Fruit fly (Drosophila melanogaster): ENCODE measurements around the gene CG2162.

CG2162 gene

dm6 chr3L:3081966-3082516 is 47.0 kb downstream of the CG2162 start (continued):
- TF ChIP-seq al (GFP tag; IDR thresholded peaks at IDR 0.05) (no peak), cg (GFP tag; optimal IDR thresholded peaks at IDR 0.05) (peak; percentile 55), hbn (GFP tag; IDR thresholded peaks at IDR 0.05; ENCODE audit: partially characterized antibody) (no peak), CG3995 (GFP tag; optimal IDR thresholded peaks at IDR 0.05) (no peak), Camta (GFP tag; optimal IDR thresholded peaks at IDR 0.05) (no peak), dmrt11E (tag; optimal IDR thresholded peaks at IDR 0.05) (no peak), pan (optimal IDR thresholded peaks at IDR 0.05) (no peak), pan (GFP tag; optimal IDR thresholded peaks at IDR 0.05 in 1 of 2, IDR thresholded peaks at IDR 0.05 in 1 of 2) (no peak), aop (GFP tag; IDR thresholded peaks at IDR 0.05) (no peak), Fer1 (GFP tag; optimal IDR thresholded peaks at IDR 0.05) (no peak), CG34376 (GFP tag; optimal IDR thresholded peaks at IDR 0.05) (peak; percentile 25), PHDP (tag; optimal IDR thresholded peaks at IDR 0.05) (peak; percentile 7), Hand (GFP tag; optimal IDR thresholded peaks at IDR 0.05) (no peak), trh (GFP tag; optimal IDR thresholded peaks at IDR 0.05) (no peak), Neu2 (GFP tag; optimal IDR thresholded peaks at IDR 0.05; ENCODE audit: borderline replicate concordance) (no peak), H15 (GFP tag; IDR thresholded peaks at IDR 0.05) (no peak), stwl (tag; optimal IDR thresholded peaks at IDR 0.05) (no peak), CG6175 (GFP tag; IDR thresholded peaks at IDR 0.05) (no peak), wor (GFP tag; IDR thresholded peaks at IDR 0.05) (no peak), bigmax (GFP tag; optimal IDR thresholded peaks at IDR 0.05) (no peak), CG2116 (GFP tag; optimal IDR thresholded peaks at IDR 0.05) (no peak), CG10979 (tag; optimal IDR thresholded peaks at IDR 0.05) (no peak), vfl (GFP tag; optimal IDR thresholded peaks at IDR 0.05) (no peak), CG31365 (tag; optimal IDR thresholded peaks at IDR 0.05) (no peak), CG8944 (GFP tag; optimal IDR thresholded peaks at IDR 0.05) (no peak), chinmo (GFP tag; IDR thresholded peaks at IDR 0.05; ENCODE audit: partially characterized antibody) (peak; percentile 86), kni (GFP tag; optimal IDR thresholded peaks at IDR 0.05) (peak; percentile 27), CG14710 (tag; optimal IDR thresholded peaks at IDR 0.05) (no peak), Taf1 (GFP tag; IDR thresholded peaks at IDR 0.05) (no peak), CG4328 (GFP tag; optimal IDR thresholded peaks at IDR 0.05) (no peak), hkb (optimal IDR thresholded peaks at IDR 0.05) (no peak), hkb (GFP tag; IDR thresholded peaks at IDR 0.05) (no peak), pho (GFP tag; optimal IDR thresholded peaks at IDR 0.05) (no peak), CG32767 (GFP tag; IDR thresholded peaks at IDR 0.05) (no peak), CG13424 (tag; optimal IDR thresholded peaks at IDR 0.05) (no peak), CG8765 (GFP tag; IDR thresholded peaks at IDR 0.05) (no peak)

DNA sequence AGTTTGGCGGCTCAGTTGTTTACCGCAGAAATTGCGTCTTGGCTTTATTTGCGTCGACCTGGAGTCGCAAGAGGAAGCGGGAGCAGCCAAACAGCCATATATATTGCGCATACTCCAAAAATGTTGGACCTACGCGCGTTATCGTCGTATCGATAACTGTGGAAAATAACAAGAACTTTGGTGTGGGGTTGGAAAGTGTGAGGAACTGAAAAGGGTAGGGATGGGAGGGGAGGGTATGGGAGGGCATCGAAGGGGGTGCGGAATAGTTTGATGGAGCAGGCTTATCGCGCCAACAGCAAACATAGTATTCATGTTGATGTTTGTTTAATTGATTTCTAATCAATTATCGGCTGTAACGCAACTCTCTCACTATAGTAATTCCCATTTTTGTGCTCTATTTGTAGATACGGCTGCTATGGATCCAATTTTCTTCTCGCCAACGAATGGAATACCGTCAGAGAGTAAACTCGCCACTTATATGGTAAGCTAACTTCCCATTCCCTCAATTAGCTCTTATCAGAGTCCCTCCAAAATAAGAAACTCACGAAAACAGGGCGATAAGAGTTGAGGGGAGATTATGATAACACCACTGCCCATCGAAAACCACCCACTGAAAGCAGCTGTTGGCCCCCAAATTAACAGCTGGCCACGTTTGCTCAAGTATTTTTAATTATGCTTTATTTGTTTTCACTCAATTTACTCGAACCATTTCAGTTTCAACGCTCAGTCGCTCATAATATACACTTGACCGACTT is 48.5 kb downstream of the CG2162 start:
- TF ChIP-seq chn (GFP tag; optimal IDR thresholded peaks at IDR 0.05) (no peak), CG6654 (GFP tag; optimal IDR thresholded peaks at IDR 0.05) (peak; percentile 7), ci (GFP tag; IDR thresholded peaks at IDR 0.05) (peak; percentile 79; the same call in 2 of the 3 replicates), pum (GFP tag; optimal IDR thresholded peaks at IDR 0.05) (peak; percentile 46), slbo (GFP tag; IDR thresholded peaks at IDR 0.05) (no peak), H2.0 (GFP tag; IDR thresholded peaks at IDR 0.05) (no peak), CG8765 (GFP tag; IDR thresholded peaks at IDR 0.05) (no peak), CG31365 (tag; optimal IDR thresholded peaks at IDR 0.05) (peak; percentile 67), hbn (GFP tag; IDR thresholded peaks at IDR 0.05; ENCODE audit: partially characterized antibody) (no peak), Chrac-16 (GFP tag; optimal IDR thresholded peaks at IDR 0.05) (no peak), tll (GFP tag; optimal IDR thresholded peaks at IDR 0.05) (no peak), fd96Cb (tag; optimal IDR thresholded peaks at IDR 0.05) (peak; percentile 3), Med (GFP tag) (peak; percentile 88), CG1024 (GFP tag; IDR thresholded peaks at IDR 0.05) (peak; percentile 70), hkb (optimal IDR thresholded peaks at IDR 0.05) (no peak), hkb (GFP tag; IDR thresholded peaks at IDR 0.05) (peak; percentile 32; the same call in 1 of the 2 replicates), Max (GFP tag; optimal IDR thresholded peaks at IDR 0.05) (no peak), CG42726 (GFP tag; IDR thresholded peaks at IDR 0.05; ENCODE audit: partially characterized antibody) (0 out of 2 replicates have a peak, but pooled peaks have one; percentile 7), phol (tag; optimal IDR thresholded peaks at IDR 0.05) (no peak)
